Worm (Caenorhabditis elegans) whole organism, L1 larva: ENCODE results near the gene B0228.8.

ENCODE experiments used
- C16A3.4 ChIP-seq: fragments of 150-350 bp; optimal IDR thresholded peaks from 2 replicates; lab custom pipeline; 2014; ENCODE audit warnings: missing biosample characterization, missing genetic modification characterization
- F16B12.6 ChIP-seq: fragments of 150-350 bp; optimal IDR thresholded peaks from 2 replicates; lab custom pipeline; 2014; ENCODE audit warnings: missing biosample characterization, missing genetic modification characterization
- Y116A8C.19 ChIP-seq: sonication (generic microtip); optimal IDR thresholded peaks from 2 replicates; lab custom pipeline; 2016; ENCODE audit warnings: missing compliant biosample characterization, missing genetic modification characterization, borderline replicate concordance
- alr-1 ChIP-seq: fragments of 200-800 bp; sonication (Bioruptor generic); optimal IDR thresholded peaks from 2 replicates; lab custom pipeline; 2018; ENCODE audit warnings: borderline replicate concordance, mild to moderate bottlenecking, missing genetic modification characterization, missing compliant biosample characterization
- aly-2 ChIP-seq: fragments of 150-350 bp; optimal IDR thresholded peaks from 2 replicates; lab custom pipeline; 2014; ENCODE audit warnings: missing biosample characterization, missing genetic modification characterization
- ces-1 ChIP-seq: fragments of 150-350 bp; optimal IDR thresholded peaks from 2 replicates; lab custom pipeline; 2014; ENCODE audit warnings: missing biosample characterization, missing genetic modification reagents, missing genetic modification characterization
- dsc-1 ChIP-seq: sonication (generic microtip); optimal IDR thresholded peaks from 2 replicates; lab custom pipeline; 2016; ENCODE audit warnings: mild to moderate bottlenecking, missing genetic modification characterization, missing compliant biosample characterization
- efl-1 ChIP-seq, 4 experiments: fragments of 150-350 bp; optimal IDR thresholded peaks in 3 of 4; peaks in 1 of 4; 1 replicate in 1 of 4; 2 replicates in 3 of 4; lab custom pipeline; 2014; ENCODE audit warnings: missing biosample characterization in 2 of 4, missing genetic modification characterization in 2 of 4, missing genetic modification reagents in 2 of 4
- egl-13 ChIP-seq: sonication (generic microtip); optimal IDR thresholded peaks from 2 replicates; lab custom pipeline; 2016; ENCODE audit warnings: missing genotype, missing genetic modification reagents, missing genetic modification characterization, missing compliant biosample characterization
- egl-27 ChIP-seq, 2 experiments: fragments of 150-350 bp in 1 of 2; sonication (generic microtip); optimal IDR thresholded peaks; 3 replicates each; lab custom pipeline; 2017 to 2018; ENCODE audit warnings: missing biosample characterization in 2 of 2, missing genetic modification characterization in 2 of 2, missing genetic modification reagents in 2 of 2
- elt-3 ChIP-seq, 6 experiments: fragments of 150-350 bp in 1 of 6; sonication (generic microtip); optimal IDR thresholded peaks; 2 replicates each; lab custom pipeline; 2017 to 2018; ENCODE audit warnings: missing biosample characterization in 6 of 6, missing genetic modification characterization in 6 of 6, inconsistent platforms in 1 of 6
- ets-5 ChIP-seq: fragments of 200-800 bp; sonication (Bioruptor generic); IDR thresholded peaks from 2 replicates; pipeline ENCODE4 v1.3.6; 2022; ENCODE audit warnings: missing genetic modification characterization, missing compliant biosample characterization
- fkh-4 ChIP-seq: sonication (generic microtip); optimal IDR thresholded peaks from 2 replicates; lab custom pipeline; 2016; ENCODE audit warnings: missing compliant biosample characterization, missing genetic modification characterization, borderline replicate concordance
- fkh-8 ChIP-seq: sonication (generic microtip); optimal IDR thresholded peaks from 2 replicates; lab custom pipeline; 2016; ENCODE audit warnings: mild to moderate bottlenecking, missing genetic modification characterization, missing compliant biosample characterization
- grh-1 ChIP-seq: fragments of 200-800 bp; sonication (Bioruptor generic); IDR thresholded peaks from 2 replicates; pipeline ENCODE4 v1.3.6; 2022; ENCODE audit warnings: missing genetic modification reagents, missing genetic modification characterization, missing compliant biosample characterization
- isw-1 ChIP-seq: fragments of 200-800 bp; sonication (Bioruptor generic); IDR thresholded peaks from 2 replicates; pipeline ENCODE4 v1.3.6; 2022; ENCODE audit warnings: missing genetic modification characterization, missing compliant biosample characterization
- lin-14 ChIP-seq: fragments of 200-800 bp; sonication (Bioruptor generic); optimal IDR thresholded peaks from 2 replicates; lab custom pipeline; 2018; ENCODE audit warnings: mild to moderate bottlenecking, missing genetic modification characterization, moderate library complexity, missing compliant biosample characterization
- lin-15B ChIP-seq: fragments of 150-350 bp; sonication (generic microtip); optimal IDR thresholded peaks from 3 replicates; lab custom pipeline; 2014; ENCODE audit warnings: missing biosample characterization, missing genetic modification characterization
- lin-35 ChIP-seq, 2 experiments: fragments of 150-350 bp; optimal IDR thresholded peaks; 2 replicates each; lab custom pipeline; 2014; ENCODE audit warnings: missing biosample characterization in 2 of 2, missing genetic modification characterization in 2 of 2, missing genetic modification reagents in 2 of 2
- lin-39 ChIP-seq: fragments of 150-350 bp; optimal IDR thresholded peaks from 2 replicates; lab custom pipeline; 2014; ENCODE audit warnings: missing biosample characterization, missing genetic modification reagents, missing genetic modification characterization
- lir-3 ChIP-seq: sonication (generic microtip); optimal IDR thresholded peaks from 2 replicates; lab custom pipeline; 2016; ENCODE audit warnings: mild to moderate bottlenecking, missing genetic modification characterization, moderate library complexity, missing compliant biosample characterization; ENCODE audit not compliant: poor library complexity
- mab-9 ChIP-seq: fragments of 200-800 bp; sonication (Bioruptor generic); IDR thresholded peaks from 2 replicates; pipeline ENCODE4 v1.3.6; 2022; ENCODE audit warnings: missing genetic modification reagents, missing genetic modification characterization, missing compliant biosample characterization
- nhr-12 ChIP-seq: sonication (generic microtip); optimal IDR thresholded peaks from 2 replicates; lab custom pipeline; 2017; ENCODE audit warnings: missing biosample characterization, missing genetic modification characterization
- nhr-20 ChIP-seq: sonication (generic microtip); optimal IDR thresholded peaks from 2 replicates; lab custom pipeline; 2016; ENCODE audit warnings: mild to moderate bottlenecking, missing genetic modification characterization, missing compliant biosample characterization
- nhr-237 ChIP-seq: fragments of 150-350 bp; optimal IDR thresholded peaks from 2 replicates; lab custom pipeline; 2014; ENCODE audit warnings: missing biosample characterization, missing genetic modification characterization
- nhr-71 ChIP-seq: sonication (generic microtip); optimal IDR thresholded peaks from 2 replicates; lab custom pipeline; 2016; ENCODE audit warnings: mild to moderate bottlenecking, missing genetic modification characterization, moderate library complexity, missing compliant biosample characterization
- nhr-76 ChIP-seq: sonication (generic microtip); optimal IDR thresholded peaks from 2 replicates; lab custom pipeline; 2017; ENCODE audit warnings: missing biosample characterization, missing genetic modification characterization
- pax-3 ChIP-seq: fragments of 200-800 bp; sonication (Bioruptor generic); optimal IDR thresholded peaks from 2 replicates; lab custom pipeline; 2018; ENCODE audit warnings: mild to moderate bottlenecking, missing genetic modification characterization, moderate library complexity, missing compliant biosample characterization
- pqm-1 ChIP-seq: sonication (generic microtip); optimal IDR thresholded peaks from 3 replicates; lab custom pipeline; 2017; ENCODE audit warnings: missing biosample characterization, missing genetic modification characterization
- snpc-4 ChIP-seq: fragments of 150-350 bp; optimal IDR thresholded peaks from 2 replicates; lab custom pipeline; 2014; ENCODE audit warnings: missing biosample characterization, missing genetic modification characterization
- snu-23 ChIP-seq: sonication (generic microtip); optimal IDR thresholded peaks from 2 replicates; lab custom pipeline; 2016; ENCODE audit warnings: missing genetic modification characterization, missing compliant biosample characterization
- sox-4 ChIP-seq: sonication (generic microtip); optimal IDR thresholded peaks from 2 replicates; lab custom pipeline; 2016; ENCODE audit warnings: missing genetic modification characterization, missing compliant biosample characterization
- sup-37 ChIP-seq: fragments of 200-800 bp; sonication (Bioruptor generic); optimal IDR thresholded peaks from 2 replicates; lab custom pipeline; 2018; ENCODE audit warnings: mild to moderate bottlenecking, missing genetic modification characterization, missing compliant biosample characterization
- unc-130 ChIP-seq: fragments of 150-350 bp; optimal IDR thresholded peaks from 2 replicates; lab custom pipeline; 2017; ENCODE audit warnings: missing biosample characterization, missing genetic modification characterization, inconsistent platforms
- unc-30 ChIP-seq: sonication (generic microtip); optimal IDR thresholded peaks from 2 replicates; lab custom pipeline; 2017; ENCODE audit warnings: missing biosample characterization, missing genetic modification characterization
- unc-62 ChIP-seq: fragments of 150-350 bp; optimal IDR thresholded peaks from 2 replicates; lab custom pipeline; 2014; ENCODE audit warnings: missing biosample characterization, missing genetic modification reagents, missing genetic modification characterization
- unc-98 ChIP-seq: fragments of 200-800 bp; sonication (Bioruptor generic); IDR thresholded peaks from 2 replicates; pipeline ENCODE4 v1.3.6; 2022; ENCODE audit warnings: missing genetic modification characterization, missing compliant biosample characterization
- xbp-1 ChIP-seq: sonication (generic microtip); optimal IDR thresholded peaks from 2 replicates; lab custom pipeline; 2016; ENCODE audit warnings: missing genetic modification characterization, missing compliant biosample characterization
- zag-1 ChIP-seq: fragments of 150-350 bp; optimal IDR thresholded peaks from 2 replicates; lab custom pipeline; 2014; ENCODE audit warnings: missing biosample characterization, missing genetic modification characterization
- zip-4 ChIP-seq: fragments of 200-800 bp; sonication (Bioruptor generic); optimal IDR thresholded peaks from 2 replicates; lab custom pipeline; 2018; ENCODE audit warnings: mild to moderate bottlenecking, missing genetic modification characterization, moderate library complexity, missing compliant biosample characterization
- ztf-4 ChIP-seq: fragments of 150-350 bp; optimal IDR thresholded peaks from 2 replicates; lab custom pipeline; 2014; ENCODE audit warnings: missing biosample characterization, missing genetic modification characterization

B0228.8 gene

ce11 chrII:7756810-7757209, 4.5 kb downstream of the B0228.8 start (continued):
- TF ChIP-seq zag-1 (tag; lab: Kevin White, UChicago) (no peak), pax-3 (tag; lab: Kevin White, UChicago) (no peak), nhr-237 (no peak), sup-37 (GFP tag; lab: Kevin White, UChicago) (no peak), efl-1 (optimal IDR thresholded peaks at IDR 0.05; lab: Kevin White, UChicago) (peak; percentile 32 to 53), efl-1 (GFP tag; optimal IDR thresholded peaks at IDR 0.05 in 1 of 2; lab: Kevin White, UChicago) (peak in 1 of 2 experiments; percentile 0), C16A3.4 (peak; percentile 73), egl-13 (tag; lab: Kevin White, UChicago) (no peak), nhr-71 (tag; lab: Kevin White, UChicago) (peak; percentile 83), lir-3 (tag; lab: Kevin White, UChicago) (peak; percentile 53), alr-1 (tag; lab: Kevin White, UChicago) (no peak), nhr-20 (tag; lab: Kevin White, UChicago) (peak; percentile 72), elt-3 (tag; optimal IDR thresholded peaks at IDR 0.05; lab: Kevin White, UChicago) (peak in 3 of 6 experiments; percentile 12 to 67 (median 62)), fkh-8 (tag; lab: Kevin White, UChicago) (no peak), aly-2 (tag; lab: Kevin White, UChicago) (peak; percentile 56), ztf-4 (tag; lab: Kevin White, UChicago) (no peak), mab-9 (peak; percentile 14; the same call in 1 of the 2 replicates), dsc-1 (tag; lab: Kevin White, UChicago) (no peak), lin-35 (GFP tag; optimal IDR thresholded peaks at IDR 0.05; lab: Kevin White, UChicago) (peak; percentile 23 to 75), sox-4 (tag; lab: Kevin White, UChicago) (no peak), unc-98 (GFP tag; lab: Robert Waterston, UW) (no peak), snu-23 (peak; percentile 84), lin-15B (no peak), xbp-1 (tag; lab: Kevin White, UChicago) (peak; percentile 23), pqm-1 (no peak), zip-4 (no peak), F16B12.6 (tag; lab: Kevin White, UChicago) (no peak), ets-5 (GFP tag; lab: Robert Waterston, UW) (no peak), isw-1 (GFP tag; lab: Robert Waterston, UW) (no peak)

DNA sequence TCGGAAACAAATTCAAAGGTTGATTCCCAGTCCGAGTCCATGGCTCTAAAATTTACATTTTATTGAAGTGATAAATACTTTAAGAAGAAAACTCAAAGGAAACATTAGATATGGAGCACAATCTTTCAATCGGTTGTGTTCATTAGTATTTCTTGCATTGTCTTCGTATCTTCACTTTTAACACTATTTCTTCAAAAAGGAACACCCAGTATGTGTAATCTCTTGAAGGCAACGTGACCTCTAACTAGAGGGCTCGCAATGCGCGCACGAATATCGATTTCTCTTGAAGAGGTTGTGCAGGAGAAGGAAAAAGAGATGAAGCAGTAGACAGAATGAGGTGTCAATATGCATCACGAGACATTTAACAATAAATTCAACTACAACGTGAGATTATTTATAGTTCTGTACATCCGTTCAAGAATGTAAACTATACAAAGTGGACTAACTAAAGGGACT, 6.2 kb downstream of the B0228.8 start, which contains the start of the genes B0228.6 and B0228.1:
Gene B0228.6, minus strand, starts transcription at position 51 of the 456 bp plus-strand sequence.
Gene B0228.1, plus strand, starts transcription at position 228 of the 456 bp plus-strand sequence.
- TF ChIP-seq fkh-8 (tag; lab: Kevin White, UChicago) (peak; percentile 31), ces-1 (GFP tag; lab: Kevin White, UChicago) (no peak), grh-1 (GFP tag; lab: Robert Waterston, UW) (no peak), pqm-1 (no peak), lin-14 (GFP tag; lab: Kevin White, UChicago) (peak; percentile 63), ets-5 (GFP tag; lab: Robert Waterston, UW) (no peak)

DNA sequence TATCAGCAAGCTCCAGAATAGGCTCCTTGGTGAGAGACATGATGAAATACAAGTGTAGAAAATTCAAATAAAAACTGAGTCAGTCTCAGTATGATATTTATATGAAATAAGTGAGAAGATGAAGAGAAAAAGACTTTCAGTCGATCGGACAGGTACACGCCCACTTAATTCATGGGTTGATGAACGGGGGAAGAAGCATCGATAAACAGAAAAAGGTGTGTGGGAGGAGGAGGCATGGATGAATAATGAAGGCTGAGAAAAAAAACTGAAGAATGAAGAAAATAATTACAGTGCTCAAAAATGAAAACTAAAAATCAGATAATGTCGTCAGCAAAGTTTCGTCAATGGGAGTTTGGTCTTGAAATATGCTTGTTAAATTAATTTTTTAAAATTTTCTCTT, 7.8 kb downstream of the B0228.8 start, which contains the start of gene trx-1:
Gene trx-1, minus strand, starts transcription at position 101 of the 400 bp plus-strand sequence.
- TF ChIP-seq unc-62, result no peak
- no peak for TF ChIP-seq unc-98 (GFP tag; lab: Robert Waterston, UW)
- TF ChIP-seq unc-130 (tag; lab: Kevin White, UChicago), result no peak
- no peak for TF ChIP-seq Y116A8C.19 (tag; lab: Kevin White, UChicago)
- TF ChIP-seq nhr-12 (tag; lab: Kevin White, UChicago), result no peak
- no peak for TF ChIP-seq nhr-76 (tag; lab: Kevin White, UChicago)
- no peak for TF ChIP-seq unc-30 (tag; lab: Kevin White, UChicago)
- no peak for TF ChIP-seq lin-39 (tag; lab: Kevin White, UChicago)
- TF ChIP-seq nhr-20 (tag; lab: Kevin White, UChicago), result no peak
- no peak for TF ChIP-seq nhr-237
- no peak for TF ChIP-seq ces-1 (GFP tag; lab: Kevin White, UChicago)
- no peak for TF ChIP-seq fkh-4
- TF ChIP-seq snpc-4, result no peak
- TF ChIP-seq zip-4, result no peak
- TF ChIP-seq egl-27 (tag; optimal IDR thresholded peaks at IDR 0.05; lab: Kevin White, UChicago), result no peak
- TF ChIP-seq sox-4 (tag; lab: Kevin White, UChicago), result no peak
- TF ChIP-seq, all 84 proteins: peak for 0
